Worm (Caenorhabditis elegans): ENCODE data around the gene ZC262.2.

ZC262.2 gene

DNA sequence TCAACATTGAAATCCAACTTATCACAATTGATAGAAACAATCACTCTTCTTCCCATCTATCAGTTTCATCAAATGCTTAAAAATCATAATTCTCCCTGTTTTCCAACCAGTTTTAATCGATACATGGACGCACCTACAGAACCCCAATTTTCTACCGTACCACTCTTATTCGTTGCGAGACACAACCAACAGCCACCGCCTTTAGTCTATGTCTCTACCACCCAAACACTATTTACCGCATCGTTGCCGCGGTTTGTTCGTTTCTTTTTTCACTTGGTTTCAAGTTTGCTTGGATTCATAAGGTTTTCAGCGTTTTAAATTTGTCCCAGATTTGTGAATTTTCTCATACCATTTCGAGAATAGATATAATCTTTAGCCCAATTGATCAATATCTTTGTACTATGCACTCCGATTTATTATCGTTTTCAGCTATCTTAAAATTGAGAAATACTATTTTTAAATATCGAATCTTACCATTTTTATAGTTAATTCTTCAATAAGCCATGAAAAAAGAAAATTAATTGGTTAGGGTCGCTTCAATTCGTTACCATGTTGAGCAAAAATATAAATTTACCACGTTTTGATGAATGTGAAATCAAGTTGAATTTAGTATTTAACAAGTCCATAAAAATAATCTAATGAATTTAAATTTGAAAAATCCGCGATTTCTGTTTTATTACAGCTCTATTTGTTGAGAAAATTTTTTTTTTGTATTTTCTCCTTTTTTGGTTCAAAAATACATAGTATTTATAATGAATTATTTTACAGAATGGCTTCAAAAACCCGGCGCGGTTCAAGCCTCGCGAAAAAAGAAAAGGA is 21.4 kb upstream of the ZC262.2 start, which contains the start of gene F10E9.3:
Gene F10E9.3, plus strand, starts transcription at position 769 of the 819 bp plus-strand sequence.
- TF ChIP-seq ztf-11 (tag; optimal IDR thresholded peaks at IDR 0.05) (no peak), nhr-2 (tag; optimal IDR thresholded peaks at IDR 0.05) (no peak), bed-3 (GFP tag; optimal IDR thresholded peaks at IDR 0.05) (no peak), ham-2 (GFP tag; optimal IDR thresholded peaks at IDR 0.05) (no peak), unc-120 (tag; optimal IDR thresholded peaks at IDR 0.05; ENCODE audit: poor library complexity, severe bottlenecking) (no peak), mab-5 (tag; optimal IDR thresholded peaks at IDR 0.05) (no peak), ceh-83 (GFP tag; optimal IDR thresholded peaks at IDR 0.05) (no peak), lin-32 (GFP tag; optimal IDR thresholded peaks at IDR 0.05) (no peak), pha-4 (tag; optimal IDR thresholded peaks at IDR 0.05) (no peak), M03D4.4 (tag; optimal IDR thresholded peaks at IDR 0.05) (no peak), mls-2 (tag; optimal IDR thresholded peaks at IDR 0.05) (no peak), mep-1 (tag; optimal IDR thresholded peaks at IDR 0.05) (peak; percentile 49), unc-62 (GFP tag; optimal IDR thresholded peaks at IDR 0.05) (no peak), flh-1 (GFP tag; optimal IDR thresholded peaks at IDR 0.05) (no peak), ces-1 (GFP tag; optimal IDR thresholded peaks at IDR 0.05) (peak; percentile 8), hlh-1 (tag; optimal IDR thresholded peaks at IDR 0.05) (peak; percentile 39), nhr-28 (tag; optimal IDR thresholded peaks at IDR 0.05) (no peak), nhr-12 (tag; optimal IDR thresholded peaks at IDR 0.05) (no peak), zip-8 (tag; optimal IDR thresholded peaks at IDR 0.05) (no peak), elt-1 (tag; optimal IDR thresholded peaks at IDR 0.05; ENCODE audit: borderline replicate concordance, insufficient read depth) (no peak), tbx-8 (GFP tag; optimal IDR thresholded peaks at IDR 0.05) (no peak), ceh-39 (tag; optimal IDR thresholded peaks at IDR 0.05) (peak; percentile 34), ceh-43 (GFP tag; optimal IDR thresholded peaks at IDR 0.05) (no peak), elt-3 (tag; optimal IDR thresholded peaks at IDR 0.05) (no peak), lsy-2 (tag; optimal IDR thresholded peaks at IDR 0.05) (peak; percentile 93), drap-1 (GFP tag; optimal IDR thresholded peaks at IDR 0.05) (no peak), nhr-76 (tag; optimal IDR thresholded peaks at IDR 0.05) (no peak), sptf-1 (tag; optimal IDR thresholded peaks at IDR 0.05) (no peak), sem-2 (GFP tag; optimal IDR thresholded peaks at IDR 0.05) (no peak), blmp-1 (tag; optimal IDR thresholded peaks at IDR 0.05) (no peak), nhr-237 (tag; optimal IDR thresholded peaks at IDR 0.05) (no peak), lin-13 (tag; optimal IDR thresholded peaks at IDR 0.05) (no peak), cnd-1 (tag; optimal IDR thresholded peaks at IDR 0.05) (no peak), snpc-4 (tag; optimal IDR thresholded peaks at IDR 0.05) (no peak), unc-39 (tag; optimal IDR thresholded peaks at IDR 0.05) (no peak)

DNA sequence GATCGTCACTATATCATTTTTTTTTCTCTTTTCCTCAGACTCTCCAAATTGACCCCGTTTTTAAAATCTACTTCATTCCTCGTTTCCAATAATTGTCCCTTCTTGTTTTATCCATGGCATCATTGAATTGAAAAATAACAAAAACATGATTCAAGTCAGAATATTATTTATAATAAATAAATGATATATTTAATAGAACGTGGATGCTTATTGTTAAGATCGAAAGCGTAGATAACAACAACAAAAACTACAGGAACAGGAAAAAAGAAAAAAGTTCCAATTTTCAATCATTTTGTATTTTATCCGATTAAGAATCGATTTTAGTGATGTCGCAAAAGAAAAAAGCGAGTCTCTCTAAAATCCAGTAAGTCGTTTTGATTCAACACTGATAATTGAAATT is 19.5 kb upstream of the ZC262.2 start, which contains the start of gene F10E9.2:
Gene F10E9.2, plus strand, starts transcription at position 301 of the 400 bp plus-strand sequence.
- TF ChIP-seq elt-3 (tag; optimal IDR thresholded peaks at IDR 0.05) (no peak), mab-5 (tag; optimal IDR thresholded peaks at IDR 0.05) (no peak), sptf-1 (tag; optimal IDR thresholded peaks at IDR 0.05) (no peak), elt-1 (tag; optimal IDR thresholded peaks at IDR 0.05; ENCODE audit: borderline replicate concordance, insufficient read depth) (no peak), nhr-28 (tag; optimal IDR thresholded peaks at IDR 0.05) (no peak), ham-2 (GFP tag; optimal IDR thresholded peaks at IDR 0.05) (no peak), nhr-237 (tag; optimal IDR thresholded peaks at IDR 0.05) (no peak), tbx-8 (GFP tag; optimal IDR thresholded peaks at IDR 0.05) (no peak), nhr-12 (tag; optimal IDR thresholded peaks at IDR 0.05) (no peak), unc-39 (tag; optimal IDR thresholded peaks at IDR 0.05) (no peak), M03D4.4 (tag; optimal IDR thresholded peaks at IDR 0.05) (no peak), sem-2 (GFP tag; optimal IDR thresholded peaks at IDR 0.05) (no peak), flh-1 (GFP tag; optimal IDR thresholded peaks at IDR 0.05) (no peak)

DNA sequence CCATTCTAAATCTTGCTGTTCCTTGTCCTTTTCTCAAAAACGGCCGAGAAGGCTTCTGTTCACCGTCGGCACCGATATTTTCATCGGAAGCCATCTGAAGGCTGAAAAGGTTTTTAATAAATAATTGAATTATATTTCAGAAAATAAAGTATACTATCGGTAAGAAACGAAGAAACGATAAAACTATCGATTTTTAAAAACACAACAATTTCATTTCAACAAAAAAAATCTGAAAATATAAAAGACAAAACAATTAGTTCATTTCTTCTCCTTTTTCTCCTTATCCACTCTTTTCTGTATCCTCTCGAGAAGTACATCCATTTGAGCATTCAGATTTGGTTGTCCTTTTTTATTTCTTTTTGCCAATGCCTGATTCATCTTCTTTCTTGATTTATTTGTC is 13.4 kb upstream of the ZC262.2 start, which contains the start of gene sas-4:
Gene sas-4, minus strand, starts transcription at position 101 of the 400 bp plus-strand sequence.
- TF ChIP-seq nhr-76 (tag; optimal IDR thresholded peaks at IDR 0.05) (no peak), nhr-2 (tag; optimal IDR thresholded peaks at IDR 0.05) (no peak), ztf-11 (tag; optimal IDR thresholded peaks at IDR 0.05) (no peak), ceh-83 (GFP tag; optimal IDR thresholded peaks at IDR 0.05) (no peak), sem-2 (GFP tag; optimal IDR thresholded peaks at IDR 0.05) (no peak), cnd-1 (tag; optimal IDR thresholded peaks at IDR 0.05) (no peak), elt-1 (tag; optimal IDR thresholded peaks at IDR 0.05; ENCODE audit: borderline replicate concordance, insufficient read depth) (no peak), unc-62 (GFP tag; optimal IDR thresholded peaks at IDR 0.05) (no peak), drap-1 (GFP tag; optimal IDR thresholded peaks at IDR 0.05) (no peak), flh-1 (GFP tag; optimal IDR thresholded peaks at IDR 0.05) (no peak)
